Worm (Caenorhabditis elegans): ENCODE measurements around the gene F20B6.5.

DNA sequence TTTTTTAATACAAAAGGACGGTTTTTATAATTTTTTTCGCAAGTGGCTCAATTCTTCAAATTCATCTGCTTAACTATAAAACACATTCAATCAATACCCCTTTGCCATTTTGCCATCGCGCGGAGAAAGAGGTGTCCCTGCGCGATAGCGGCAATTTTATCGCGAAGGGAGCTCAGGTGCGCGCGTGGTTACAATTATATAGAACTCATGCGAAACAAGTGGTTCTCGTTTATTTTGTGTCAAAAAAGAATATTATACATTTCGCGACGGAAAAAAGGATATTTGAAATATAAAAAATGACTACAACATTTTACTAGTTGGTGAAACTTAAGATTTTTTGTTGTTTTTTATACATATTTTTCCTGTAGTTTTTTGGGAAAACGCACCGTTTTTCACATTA, 9.4 kb upstream of the F20B6.5 start:
- TF ChIP-seq W03F9.2 (tag; optimal IDR thresholded peaks at IDR 0.05) = peak; percentile 98
- peak; percentile 100 for TF ChIP-seq him-1 (tag; optimal IDR thresholded peaks at IDR 0.05)
- peak; percentile 90 for TF ChIP-seq dao-5 (tag; optimal IDR thresholded peaks at IDR 0.05)
